Fruit fly (Drosophila melanogaster) whole organism, wandering third instar larva: ENCODE data around the gene CG7766.
A peak's percentile ranks its signal among the peaks of the same experiment; 100 is the strongest.

ENCODE experiments used
- Abd-B ChIP-seq: fragments of >200 bp; optimal IDR thresholded peaks from 2 replicates; lab custom pipeline; 2017; ENCODE audit warnings: missing biosample characterization, missing genetic modification characterization
- CG32264 ChIP-seq: fragments of 200-800 bp; sonication (Bioruptor generic); optimal IDR thresholded peaks from 2 replicates; lab custom pipeline; 2016; ENCODE audit warnings: missing biosample characterization, missing genetic modification characterization
- CG9705 ChIP-seq: fragments of 200-800 bp; sonication (Bioruptor generic); optimal IDR thresholded peaks from 2 replicates; lab custom pipeline; 2018; ENCODE audit warnings: missing biosample characterization, mild to moderate bottlenecking, missing genetic modification characterization
- Dfd ChIP-seq: fragments of >200 bp; optimal IDR thresholded peaks from 2 replicates; lab custom pipeline; 2017; ENCODE audit warnings: missing biosample characterization, missing genetic modification characterization
- Dif ChIP-seq: fragments of 200-275, 200-300 bp; sonication (Bioruptor generic); optimal IDR thresholded peaks from 2 replicates; lab custom pipeline; 2018; ENCODE audit warnings: missing biosample characterization, missing genetic modification characterization; ENCODE audit not compliant: partially characterized antibody
- GATAd ChIP-seq: sonication (Bioruptor generic); optimal IDR thresholded peaks from 2 replicates; lab custom pipeline; 2016; ENCODE audit warnings: missing biosample characterization, missing genetic modification characterization
- HLH106 ChIP-seq: fragments of 200-800 bp; optimal IDR thresholded peaks from 3 replicates; lab custom pipeline; 2019; ENCODE audit warnings: missing biosample characterization, mild to moderate bottlenecking, missing genetic modification characterization, moderate library complexity
- Hnf4 ChIP-seq: fragments of 200-800 bp; sonication (Bioruptor generic); optimal IDR thresholded peaks from 2 replicates; lab custom pipeline; 2016; ENCODE audit warnings: missing biosample characterization, mild to moderate bottlenecking, missing genetic modification characterization
- Hr78 ChIP-seq: fragments of >200 bp; optimal IDR thresholded peaks from 2 replicates; lab custom pipeline; 2017; ENCODE audit warnings: missing biosample characterization, missing genetic modification characterization
- Hr83 ChIP-seq: fragments of 200-300 bp; sonication (Bioruptor generic); optimal IDR thresholded peaks from 2 replicates; lab custom pipeline; 2016; ENCODE audit warnings: missing biosample characterization, mild to moderate bottlenecking, missing genetic modification characterization, moderate library complexity; ENCODE audit not compliant: poor library complexity, severe bottlenecking
- Jra ChIP-seq: sonication (Bioruptor generic); optimal IDR thresholded peaks from 2 replicates; lab custom pipeline; 2016; ENCODE audit warnings: missing biosample characterization, missing genetic modification characterization
- Mio ChIP-seq: sonication (Bioruptor generic); optimal IDR thresholded peaks from 2 replicates; lab custom pipeline; 2016; ENCODE audit warnings: missing biosample characterization, missing genetic modification characterization
- Myc ChIP-seq: fragments of >200 bp; optimal IDR thresholded peaks from 2 replicates; lab custom pipeline; 2017
- N ChIP-seq: fragments of >200 bp; optimal IDR thresholded peaks from 2 replicates; lab custom pipeline; 2018; ENCODE audit warnings: missing biosample characterization, missing external identifiers, missing genetic modification characterization
- OdsH ChIP-seq: fragments of 200-800 bp; sonication (Bioruptor generic); optimal IDR thresholded peaks from 2 replicates; lab custom pipeline; 2016; ENCODE audit warnings: missing biosample characterization, mild to moderate bottlenecking, missing genetic modification characterization
- Rel ChIP-seq, 2 experiments: fragments of 200-800 bp; sonication (Bioruptor generic) in 1 of 2; optimal IDR thresholded peaks; 2 replicates in 1 of 2; 3 replicates in 1 of 2; lab custom pipeline; 2016 to 2019; ENCODE audit warnings: mild to moderate bottlenecking in 2 of 2, missing biosample characterization in 2 of 2, missing genetic modification characterization in 2 of 2, moderate library complexity in 1 of 2
- Sp1 ChIP-seq: fragments of 200-800 bp; sonication (Bioruptor generic); optimal IDR thresholded peaks from 3 replicates; lab custom pipeline; 2019; ENCODE audit warnings: missing biosample characterization, mild to moderate bottlenecking, missing genetic modification characterization, moderate library complexity
- Vsx2 ChIP-seq: fragments of 200-300, 225-300 bp; sonication (Bioruptor generic); optimal IDR thresholded peaks from 2 replicates; lab custom pipeline; 2018; ENCODE audit warnings: missing biosample characterization, missing genetic modification characterization; ENCODE audit not compliant: partially characterized antibody
- br ChIP-seq: fragments of 200-800 bp; sonication (Bioruptor generic); optimal IDR thresholded peaks from 2 replicates; lab custom pipeline; 2016; ENCODE audit warnings: missing biosample characterization, missing genetic modification characterization
- brk ChIP-seq: fragments of 200-800 bp; sonication (Bioruptor generic); optimal IDR thresholded peaks from 2 replicates; lab custom pipeline; 2016; ENCODE audit warnings: missing biosample characterization, mild to moderate bottlenecking, missing genetic modification characterization
- dl ChIP-seq, 2 experiments: fragments of 175-275, 200-275 bp in 1 of 2; fragments of 200-275 bp in 1 of 2; sonication (Bioruptor generic); optimal IDR thresholded peaks; lab custom pipeline; 2018; ENCODE audit warnings: mild to moderate bottlenecking in 2 of 2, missing biosample characterization in 2 of 2, missing genetic modification characterization in 2 of 2, moderate library complexity in 2 of 2; ENCODE audit not compliant: partially characterized antibody in 2 of 2, insufficient read depth in 1 of 2
- dmrt93B ChIP-seq: fragments of 200-800 bp; sonication (Bioruptor generic); optimal IDR thresholded peaks from 2 replicates; lab custom pipeline; 2018; ENCODE audit warnings: missing biosample characterization, mild to moderate bottlenecking, missing genetic modification characterization
- dsf ChIP-seq: sonication (Bioruptor generic); optimal IDR thresholded peaks from 2 replicates; lab custom pipeline; 2016; ENCODE audit warnings: missing biosample characterization, missing genetic modification characterization, borderline replicate concordance
- ey ChIP-seq: fragments of 200-800 bp; sonication (Bioruptor generic); optimal IDR thresholded peaks from 2 replicates; lab custom pipeline; 2016; ENCODE audit warnings: missing biosample characterization, missing genetic modification characterization
- foxo ChIP-seq, 2 experiments: fragments of 200-800 bp; sonication (Bioruptor generic); optimal IDR thresholded peaks; 2 replicates in 1 of 2; 3 replicates in 1 of 2; lab custom pipeline; 2016 to 2017; ENCODE audit warnings: missing biosample characterization in 2 of 2, missing genetic modification characterization in 2 of 2
- fru ChIP-seq: fragments of 200-800 bp; sonication (Bioruptor generic); optimal IDR thresholded peaks from 3 replicates; lab custom pipeline; 2016; ENCODE audit warnings: missing biosample characterization, mild to moderate bottlenecking, missing genetic modification characterization
- h ChIP-seq: fragments of 200-800 bp; sonication (Bioruptor generic); optimal IDR thresholded peaks from 3 replicates; lab custom pipeline; 2016; ENCODE audit warnings: missing biosample characterization, mild to moderate bottlenecking, missing genetic modification characterization
- jim ChIP-seq: fragments of 175-275, 200-325 bp; sonication (Bioruptor generic); optimal IDR thresholded peaks from 2 replicates; lab custom pipeline; 2016; ENCODE audit warnings: missing biosample characterization, mild to moderate bottlenecking, missing genetic modification characterization
- lola ChIP-seq: fragments of >200 bp; optimal IDR thresholded peaks from 2 replicates; lab custom pipeline; 2017; ENCODE audit warnings: missing biosample characterization, missing genetic modification characterization
- psq ChIP-seq: fragments of 200-800 bp; sonication (Bioruptor generic); optimal IDR thresholded peaks from 3 replicates; lab custom pipeline; 2017; ENCODE audit warnings: missing biosample characterization, mild to moderate bottlenecking, missing genetic modification characterization, moderate library complexity
- rgr ChIP-seq: fragments of 200-800 bp; sonication (Bioruptor generic); optimal IDR thresholded peaks from 3 replicates; lab custom pipeline; 2016; ENCODE audit warnings: missing biosample characterization, mild to moderate bottlenecking, missing genetic modification characterization
- sage ChIP-seq: fragments of 200-800 bp; sonication (Bioruptor generic); optimal IDR thresholded peaks from 2 replicates; lab custom pipeline; 2016; ENCODE audit warnings: missing biosample characterization, mild to moderate bottlenecking, missing genetic modification characterization
- sv ChIP-seq: fragments of 200-800 bp; sonication (Bioruptor generic); optimal IDR thresholded peaks from 3 replicates; lab custom pipeline; 2016; ENCODE audit warnings: missing biosample characterization, missing genetic modification characterization
- tai ChIP-seq: sonication (Bioruptor generic); optimal IDR thresholded peaks from 2 replicates; lab custom pipeline; 2016; ENCODE audit warnings: missing biosample characterization, missing genetic modification characterization
- usp ChIP-seq: fragments of >200 bp; optimal IDR thresholded peaks from 2 replicates; lab custom pipeline; 2017; ENCODE audit warnings: missing biosample characterization, missing genetic modification characterization
- woc ChIP-seq: sonication (Bioruptor generic); optimal IDR thresholded peaks from 2 replicates; lab custom pipeline; 2016; ENCODE audit warnings: missing biosample characterization, mild to moderate bottlenecking, missing genetic modification characterization

The CG7766 gene

DNA sequence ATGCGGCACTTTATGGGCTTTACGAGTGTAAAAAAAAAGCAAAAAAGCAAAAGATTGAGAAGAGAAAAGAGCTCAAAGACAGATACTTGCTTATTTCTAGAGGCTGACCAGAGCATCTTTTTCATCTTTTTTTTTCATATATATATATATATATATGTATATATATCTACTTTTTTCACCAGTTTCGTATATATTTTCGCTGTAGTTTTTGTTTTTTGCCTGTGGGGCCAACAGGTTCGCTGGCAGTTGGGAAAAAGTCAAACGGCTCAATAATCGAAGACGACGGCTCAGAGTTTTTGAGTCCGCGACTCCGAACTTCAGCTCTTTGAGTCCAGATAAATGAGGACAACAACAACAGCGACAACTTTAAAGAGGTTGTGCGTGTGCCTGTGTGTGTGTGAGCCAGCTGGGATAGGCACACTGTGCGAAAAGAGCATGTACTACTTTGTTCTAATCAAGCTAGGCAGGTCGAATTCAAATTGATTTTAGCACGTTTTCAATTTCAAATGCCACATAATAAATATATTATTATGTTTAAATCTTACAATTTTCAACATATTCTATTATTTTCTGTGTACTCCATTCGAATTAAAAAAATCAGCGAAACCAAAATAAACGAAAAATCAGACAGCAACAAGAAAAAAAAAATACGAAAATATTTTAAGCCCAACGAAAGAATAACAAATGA, 36.6 kb downstream of the CG7766 start:
- TF ChIP-seq ey (GFP tag; lab: Kevin White, UChicago) (peak; percentile 64), rgr (GFP tag; lab: Kevin White, UChicago) (peak; percentile 78), dsf (no peak), Sp1 (GFP tag; lab: Kevin White, UChicago) (peak; percentile 82), Hnf4 (GFP tag; lab: Kevin White, UChicago) (peak; percentile 56), Abd-B (GFP tag; lab: Kevin White, UChicago) (no peak), CG32264 (GFP tag; lab: Kevin White, UChicago) (no peak), OdsH (GFP tag; lab: Kevin White, UChicago) (peak; percentile 75), Dif (GFP tag; lab: Kevin White, UChicago) (no peak), dmrt93B (GFP tag; lab: Kevin White, UChicago) (peak; percentile 64), sage (GFP tag; lab: Kevin White, UChicago) (peak; percentile 74), woc (peak; percentile 45), foxo (GFP tag; optimal IDR thresholded peaks at IDR 0.05; lab: Kevin White, UChicago) (peak in 1 of 2 experiments; percentile 87), dl (GFP tag; optimal IDR thresholded peaks at IDR 0.05; lab: Kevin White, UChicago; ENCODE audit: insufficient read depth in 1 of 2, partially characterized antibody in 2 of 2) (no peak), Rel (GFP tag; optimal IDR thresholded peaks at IDR 0.05; lab: Kevin White, UChicago) (peak; percentile 19), Rel (tag; optimal IDR thresholded peaks at IDR 0.05; lab: Kevin White, UChicago) (peak; percentile 34), N (GFP tag; lab: Kevin White, UChicago) (no peak), brk (GFP tag; lab: Kevin White, UChicago) (peak; percentile 45), HLH106 (tag; lab: Kevin White, UChicago) (peak; percentile 80), br (GFP tag; lab: Kevin White, UChicago) (peak; percentile 33), Vsx2 (GFP tag; lab: Kevin White, UChicago) (no peak), fru (GFP tag; lab: Kevin White, UChicago) (peak; percentile 75), Jra (GFP tag; lab: Kevin White, UChicago) (no peak), GATAd (GFP tag; lab: Kevin White, UChicago) (no peak), psq (GFP tag; lab: Kevin White, UChicago) (peak; percentile 72), CG9705 (peak; percentile 4), Mio (GFP tag; lab: Kevin White, UChicago) (no peak), h (GFP tag; lab: Kevin White, UChicago) (peak; percentile 85)

DNA sequence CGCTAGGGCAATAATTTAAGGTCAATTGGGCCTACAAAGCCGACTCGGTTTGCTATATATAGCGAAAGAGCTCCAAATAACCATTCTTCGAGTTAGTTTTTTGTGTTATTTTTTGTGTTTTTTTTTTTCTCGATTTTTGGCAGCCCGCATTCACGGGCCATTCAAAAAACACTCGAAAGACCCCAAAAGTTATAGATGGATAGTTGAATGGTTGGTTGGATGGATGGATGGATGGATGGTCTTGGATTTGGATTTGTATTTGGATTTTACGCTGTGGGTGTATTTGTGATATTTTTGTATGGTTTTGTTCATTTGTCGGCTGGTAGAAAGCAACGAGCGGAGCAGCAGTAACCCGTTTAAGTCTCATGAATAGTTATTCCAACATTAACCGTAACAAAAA, 39.5 kb downstream of the CG7766 start:
- TF ChIP-seq Dif (GFP tag; lab: Kevin White, UChicago): no peak
- TF ChIP-seq dsf: no peak
- no peak for TF ChIP-seq Sp1 (GFP tag; lab: Kevin White, UChicago)
- TF ChIP-seq dmrt93B (GFP tag; lab: Kevin White, UChicago): no peak
- TF ChIP-seq CG9705: no peak
- TF ChIP-seq fru (GFP tag; lab: Kevin White, UChicago): no peak
- TF ChIP-seq tai: no peak
- no peak for TF ChIP-seq Myc (lab: Kevin White, UChicago)
- TF ChIP-seq woc: no peak
- no peak for TF ChIP-seq brk (GFP tag; lab: Kevin White, UChicago)
- TF ChIP-seq jim (GFP tag; lab: Kevin White, UChicago): no peak

DNA sequence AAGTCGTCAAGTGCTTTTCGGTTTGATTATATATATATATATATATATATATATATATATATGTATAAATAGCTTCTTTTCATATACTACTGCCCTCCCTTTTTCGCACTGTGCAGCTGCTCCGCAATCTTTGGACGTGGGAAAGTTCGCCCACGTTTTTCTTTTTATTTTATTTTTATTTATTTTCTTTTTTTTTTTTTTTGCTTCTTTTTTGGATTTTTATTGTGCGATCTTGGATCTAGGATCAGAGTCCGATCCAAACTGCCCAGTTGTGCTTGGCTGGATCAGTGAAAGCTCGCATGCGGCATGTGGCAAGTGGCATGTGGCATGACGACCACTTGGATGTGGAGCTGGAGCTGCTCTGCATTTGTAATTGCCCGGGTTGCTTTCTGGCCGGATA, 40.1 kb downstream of the CG7766 start:
- TF ChIP-seq usp: no peak

DNA sequence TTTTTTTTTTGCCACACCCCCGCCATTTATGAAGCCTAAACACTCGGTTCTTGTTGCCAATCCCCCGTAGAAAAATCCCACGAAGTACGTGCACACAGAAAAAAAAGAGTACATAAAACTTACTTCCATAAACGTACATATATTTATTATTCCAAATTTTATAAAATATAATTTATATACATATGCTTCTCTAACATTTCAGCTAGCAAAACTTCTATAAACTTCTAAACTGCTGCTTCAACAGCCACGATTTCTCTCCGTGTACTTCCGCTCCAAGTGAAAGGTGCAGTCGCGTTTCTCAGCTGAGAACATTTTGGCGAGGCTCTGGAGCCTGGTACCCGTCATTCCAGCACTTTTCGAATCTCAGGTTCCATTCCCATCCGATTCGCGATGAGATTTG, 40.9 kb downstream of the CG7766 start:
- TF ChIP-seq HLH106 (tag; lab: Kevin White, UChicago) (peak; percentile 77), fru (GFP tag; lab: Kevin White, UChicago) (peak; percentile 38), Jra (GFP tag; lab: Kevin White, UChicago) (no peak), br (GFP tag; lab: Kevin White, UChicago) (no peak), Dfd (GFP tag; lab: Kevin White, UChicago) (no peak), sv (GFP tag; lab: Kevin White, UChicago) (no peak), foxo (GFP tag; optimal IDR thresholded peaks at IDR 0.05; lab: Kevin White, UChicago) (peak in 1 of 2 experiments; percentile 60), usp (no peak), Abd-B (GFP tag; lab: Kevin White, UChicago) (no peak), h (GFP tag; lab: Kevin White, UChicago) (peak; percentile 61), sage (GFP tag; lab: Kevin White, UChicago) (no peak), Dif (GFP tag; lab: Kevin White, UChicago) (no peak), dl (GFP tag; optimal IDR thresholded peaks at IDR 0.05; lab: Kevin White, UChicago; ENCODE audit: insufficient read depth in 1 of 2, partially characterized antibody in 2 of 2) (no peak), Hnf4 (GFP tag; lab: Kevin White, UChicago) (peak; percentile 37), GATAd (GFP tag; lab: Kevin White, UChicago) (no peak), ey (GFP tag; lab: Kevin White, UChicago) (peak; percentile 15), rgr (GFP tag; lab: Kevin White, UChicago) (peak; percentile 61), Hr83 (GFP tag; lab: Kevin White, UChicago) (no peak), Rel (GFP tag; optimal IDR thresholded peaks at IDR 0.05; lab: Kevin White, UChicago) (peak; percentile 9), Rel (tag; optimal IDR thresholded peaks at IDR 0.05; lab: Kevin White, UChicago) (peak; percentile 34), woc (peak; percentile 43), Hr78 (no peak), Sp1 (GFP tag; lab: Kevin White, UChicago) (peak; percentile 68), tai (no peak), CG9705 (no peak), Vsx2 (GFP tag; lab: Kevin White, UChicago) (no peak), brk (GFP tag; lab: Kevin White, UChicago) (no peak), Myc (lab: Kevin White, UChicago) (no peak), lola (GFP tag; lab: Kevin White, UChicago) (no peak), psq (GFP tag; lab: Kevin White, UChicago) (peak; percentile 53), N (GFP tag; lab: Kevin White, UChicago) (no peak), jim (GFP tag; lab: Kevin White, UChicago) (no peak), OdsH (GFP tag; lab: Kevin White, UChicago) (peak; percentile 46)
